Worm (Caenorhabditis elegans): ENCODE measurements around the gene Y51H4A.937.

Gene Y51H4A.937

ce11 chrIV:16492327-16492726 is 36.1 kb upstream of the Y51H4A.937 start (continued):
- TF ChIP-seq Y56A3A.18 (GFP tag; IDR thresholded peaks at IDR 0.05) (peak; percentile 49; the same call in 1 of the 2 replicates), unc-62 (GFP tag; optimal IDR thresholded peaks at IDR 0.05) (peak; percentile 14), ztf-6 (GFP tag; IDR thresholded peaks at IDR 0.05) (no peak), tlf-1 (GFP tag; optimal IDR thresholded peaks at IDR 0.05) (peak; percentile 33), attf-6 (GFP tag; IDR thresholded peaks at IDR 0.05) (no peak), xnd-1 (tag; optimal IDR thresholded peaks at IDR 0.05) (no peak), zfh-2 (GFP tag; conservative IDR thresholded peaks at IDR 0.05) (peak; percentile 98), egl-44 (GFP tag; IDR thresholded peaks at IDR 0.05) (peak; percentile 83), ceh-58 (GFP tag; IDR thresholded peaks at IDR 0.05) (no peak), efl-1 (GFP tag; optimal IDR thresholded peaks at IDR 0.05) (no peak), F49E8.2 (tag; optimal IDR thresholded peaks at IDR 0.05; ENCODE audit: insufficient read depth) (no peak), F57A8.1 (GFP tag; optimal IDR thresholded peaks at IDR 0.05) (no peak), sdz-38 (tag; optimal IDR thresholded peaks at IDR 0.05) (no peak), F55B11.4 (tag; optimal IDR thresholded peaks at IDR 0.05; ENCODE audit: borderline replicate concordance, insufficient read depth) (no peak), egrh-3 (GFP tag; IDR thresholded peaks at IDR 0.05) (peak; percentile 78), lin-40 (tag; optimal IDR thresholded peaks at IDR 0.05) (peak; percentile 89), Y79H2A.3 (GFP tag; conservative IDR thresholded peaks at IDR 0.05) (no peak), bed-1 (GFP tag; IDR thresholded peaks at IDR 0.05) (no peak), pbrm-1 (GFP tag; IDR thresholded peaks at IDR 0.05) (peak; percentile 86), D2030.7 (GFP tag; IDR thresholded peaks at IDR 0.05) (no peak), ztf-3 (GFP tag; optimal IDR thresholded peaks at IDR 0.05) (peak; percentile 38), mxl-1 (tag; optimal IDR thresholded peaks at IDR 0.05) (no peak), dpl-1 (GFP tag; optimal IDR thresholded peaks at IDR 0.05) (no peak), akir-1 (GFP tag; optimal IDR thresholded peaks at IDR 0.05) (no peak), F10E7.11 (tag; optimal IDR thresholded peaks at IDR 0.05) (peak; percentile 66), nfya-1 (tag; optimal IDR thresholded peaks at IDR 0.05; ENCODE audit: borderline replicate concordance, insufficient read depth) (no peak), hlh-26 (GFP tag; conservative IDR thresholded peaks at IDR 0.05) (no peak), unc-130 (GFP tag; optimal IDR thresholded peaks at IDR 0.05) (no peak), B0261.1 (tag; optimal IDR thresholded peaks at IDR 0.05) (no peak), B0336.3 (GFP tag; IDR thresholded peaks at IDR 0.05) (peak; percentile 57; the same call in 1 of the 2 replicates), snpc-1.1 (tag; optimal IDR thresholded peaks at IDR 0.05; ENCODE audit: insufficient read depth) (no peak), C17E4.6 (GFP tag; IDR thresholded peaks at IDR 0.05) (no peak), lsl-1 (GFP tag; optimal IDR thresholded peaks at IDR 0.05) (no peak), ceh-27 (GFP tag; optimal IDR thresholded peaks at IDR 0.05) (peak; percentile 68), B0035.1 (tag; optimal IDR thresholded peaks at IDR 0.05) (peak; percentile 5), F33H1.4 (GFP tag; IDR thresholded peaks at IDR 0.05) (no peak), chd-7 (tag; optimal IDR thresholded peaks at IDR 0.05) (peak; percentile 55), cebp-1 (GFP tag; IDR thresholded peaks at IDR 0.05) (peak; percentile 55; the same call in 1 of the 2 replicates), cebp-1 (tag; optimal IDR thresholded peaks at IDR 0.05) (peak; percentile 89), F37B4.10 (GFP tag; IDR thresholded peaks at IDR 0.05) (no peak), hlh-12 (tag; optimal IDR thresholded peaks at IDR 0.05) (no peak), cebp-2 (GFP tag; IDR thresholded peaks at IDR 0.05) (no peak), F52B5.7 (tag; optimal IDR thresholded peaks at IDR 0.05) (peak; percentile 36), aptf-3 (GFP tag; IDR thresholded peaks at IDR 0.05) (no peak), lsy-27 (tag; optimal IDR thresholded peaks at IDR 0.05; ENCODE audit: borderline replicate concordance, insufficient read depth) (no peak), snpc-1.3 (tag; optimal IDR thresholded peaks at IDR 0.05; ENCODE audit: insufficient read depth) (peak; percentile 23), atf-7 (tag; optimal IDR thresholded peaks at IDR 0.05) (peak; percentile 72), madf-3 (GFP tag; IDR thresholded peaks at IDR 0.05) (no peak)

All from whole organism, young adult.